Worm (Caenorhabditis elegans) whole organism, young adult: ENCODE measurements around the gene sre-43.
A peak's percentile ranks its signal among the peaks of the same experiment; 100 is the strongest.
"Not testable (repeated sequence)": the region's sequence is repeated elsewhere in the genome, so short reads cannot be mapped to it uniquely, and the experiment has no call there.

Experiments used
- B0336.3 ChIP-seq: fragments of 200-800 bp; sonication (Bioruptor generic); IDR thresholded peaks from 2 replicates; pipeline ENCODE4 v1.3.6; 2022; ENCODE audit warnings: missing genetic modification characterization, missing compliant biosample characterization
- D2030.7 ChIP-seq: fragments of 200-800 bp; sonication (Bioruptor generic); IDR thresholded peaks from 2 replicates; pipeline ENCODE4 v1.3.6; 2022; ENCODE audit warnings: missing genetic modification reagents, missing genetic modification characterization, missing compliant biosample characterization
- F49E8.2 ChIP-seq: sonication (generic microtip); optimal IDR thresholded peaks from 3 replicates; lab custom pipeline; 2017; ENCODE audit warnings: missing genetic modification characterization, mild to moderate bottlenecking, missing compliant biosample characterization, antibody characterized with exemption, moderate library complexity; ENCODE audit not compliant: insufficient read depth
- F57A8.1 ChIP-seq: fragments of 200-800 bp; sonication (Bioruptor generic); optimal IDR thresholded peaks from 2 replicates; lab custom pipeline; 2018; ENCODE audit warnings: mild to moderate bottlenecking, missing genetic modification characterization, moderate library complexity, missing compliant biosample characterization
- T07F8.4 ChIP-seq: sonication (generic microtip); optimal IDR thresholded peaks from 2 replicates; lab custom pipeline; 2016; ENCODE audit warnings: mild to moderate bottlenecking, missing genetic modification characterization, moderate library complexity, missing compliant biosample characterization
- Y79H2A.3 ChIP-seq: fragments of 200-800 bp; sonication (Bioruptor generic); conservative IDR thresholded peaks from 2 replicates; pipeline ENCODE4 v1.3.6; 2022; ENCODE audit warnings: missing genetic modification reagents, missing genetic modification characterization, missing compliant biosample characterization
- Y95B8A.8 ChIP-seq: fragments of 200-800 bp; sonication (Bioruptor generic); IDR thresholded peaks from 2 replicates; pipeline ENCODE4 v1.3.6; 2022; ENCODE audit warnings: missing genetic modification reagents, missing genetic modification characterization, missing compliant biosample characterization
- akir-1 ChIP-seq: fragments of 200-800 bp; sonication (Bioruptor generic); optimal IDR thresholded peaks from 2 replicates; lab custom pipeline; 2018; ENCODE audit warnings: mild to moderate bottlenecking, missing genetic modification characterization, moderate library complexity, missing compliant biosample characterization
- ama-1 ChIP-seq, 3 experiments: fragments of 150-350 bp in 1 of 3; sonication (generic microtip) in 2 of 3; optimal IDR thresholded peaks; 2 replicates each; lab custom pipeline; 2014 to 2018; ENCODE audit warnings: missing biosample characterization in 2 of 3, missing genetic modification characterization in 2 of 3, missing genetic modification reagents in 2 of 3
- atf-7 ChIP-seq: sonication (generic microtip); optimal IDR thresholded peaks from 2 replicates; lab custom pipeline; 2017; ENCODE audit warnings: mild to moderate bottlenecking, missing genetic modification characterization, missing compliant biosample characterization
- athp-1 ChIP-seq: sonication (generic microtip); optimal IDR thresholded peaks from 2 replicates; lab custom pipeline; 2017; ENCODE audit warnings: mild to moderate bottlenecking, missing genetic modification characterization, missing compliant biosample characterization
- attf-5 ChIP-seq: fragments of 200-800 bp; sonication (Bioruptor generic); optimal IDR thresholded peaks from 2 replicates; lab custom pipeline; 2018; ENCODE audit warnings: mild to moderate bottlenecking, missing genetic modification characterization, missing compliant biosample characterization
- bed-2 ChIP-seq: fragments of 200-800 bp; sonication (Bioruptor generic); IDR thresholded peaks from 2 replicates; pipeline ENCODE4 v1.3.6; 2022; ENCODE audit warnings: missing genetic modification reagents, missing genetic modification characterization, missing compliant biosample characterization
- ccch-3 ChIP-seq: fragments of 200-800 bp; sonication (Bioruptor generic); optimal IDR thresholded peaks from 2 replicates; lab custom pipeline; 2018; ENCODE audit warnings: mild to moderate bottlenecking, missing genetic modification characterization, missing compliant biosample characterization
- cebp-1 ChIP-seq, 2 experiments: fragments of 200-800 bp in 1 of 2; sonication (Bioruptor generic) in 1 of 2; sonication (generic microtip) in 1 of 2; IDR thresholded peaks in 1 of 2; optimal IDR thresholded peaks in 1 of 2; 2 replicates each; pipeline versions ENCODE4 v1.3.6 to Lab custom; 2017 to 2022; ENCODE audit warnings: missing compliant biosample characterization in 2 of 2, missing genetic modification characterization in 2 of 2, mild to moderate bottlenecking in 1 of 2, missing genetic modification reagents in 1 of 2, moderate library complexity in 1 of 2
- cebp-2 ChIP-seq: fragments of 200-800 bp; sonication (Bioruptor generic); IDR thresholded peaks from 2 replicates; pipeline ENCODE4 v1.3.6; 2022; ENCODE audit warnings: missing genetic modification characterization, missing compliant biosample characterization
- efl-1 ChIP-seq: fragments of 150-350 bp; optimal IDR thresholded peaks from 2 replicates; lab custom pipeline; 2014; ENCODE audit warnings: missing biosample characterization, missing genetic modification reagents, missing genetic modification characterization
- egl-18 ChIP-seq: fragments of 200-800 bp; sonication (Bioruptor generic); IDR thresholded peaks from 2 replicates; pipeline ENCODE4 v1.3.6; 2022; ENCODE audit warnings: missing genetic modification reagents, missing genetic modification characterization, missing compliant biosample characterization
- egl-44 ChIP-seq: fragments of 200-800 bp; sonication (Bioruptor generic); IDR thresholded peaks from 2 replicates; pipeline ENCODE4 v1.3.6; 2022; ENCODE audit warnings: missing genetic modification reagents, missing genetic modification characterization, missing compliant biosample characterization
- egrh-3 ChIP-seq: fragments of 200-800 bp; sonication (Bioruptor generic); IDR thresholded peaks from 2 replicates; pipeline ENCODE4 v1.3.6; 2022; ENCODE audit warnings: missing genetic modification reagents, missing genetic modification characterization, missing compliant biosample characterization
- fkh-3 ChIP-seq: sonication (generic microtip); optimal IDR thresholded peaks from 2 replicates; lab custom pipeline; 2016; ENCODE audit warnings: mild to moderate bottlenecking, missing genetic modification characterization, missing compliant biosample characterization
- him-1 ChIP-seq: sonication (generic microtip); optimal IDR thresholded peaks from 2 replicates; lab custom pipeline; 2016; ENCODE audit warnings: missing genotype, missing genetic modification reagents, missing genetic modification characterization, missing compliant biosample characterization
- lag-1 ChIP-seq: fragments of 200-800 bp; sonication (Bioruptor generic); IDR thresholded peaks from 2 replicates; pipeline ENCODE4 v1.3.6; 2022; ENCODE audit warnings: missing genetic modification reagents, missing genetic modification characterization, missing compliant biosample characterization
- let-526 ChIP-seq: fragments of 200-800 bp; sonication (Bioruptor generic); IDR thresholded peaks from 2 replicates; pipeline ENCODE4 v1.3.6; 2022; ENCODE audit warnings: missing genetic modification reagents, missing genetic modification characterization, missing compliant biosample characterization
- let-607 ChIP-seq, 2 experiments: fragments of 200-800 bp in 1 of 2; sonication (Bioruptor generic) in 1 of 2; sonication (generic microtip) in 1 of 2; optimal IDR thresholded peaks; 2 replicates each; lab custom pipeline; 2016 to 2018; ENCODE audit warnings: mild to moderate bottlenecking in 2 of 2, missing compliant biosample characterization in 2 of 2, missing genetic modification characterization in 2 of 2, moderate library complexity in 2 of 2, missing genotype in 1 of 2
- madf-6 ChIP-seq: fragments of 200-800 bp; sonication (Bioruptor generic); IDR thresholded peaks from 2 replicates; pipeline ENCODE4 v1.3.6; 2022; ENCODE audit warnings: missing genetic modification reagents, missing genetic modification characterization, missing compliant biosample characterization
- mcd-1 ChIP-seq: fragments of 200-800 bp; sonication (Bioruptor generic); IDR thresholded peaks from 2 replicates; pipeline ENCODE4 v1.3.6; 2022; ENCODE audit warnings: missing genetic modification reagents, missing genetic modification characterization, missing compliant biosample characterization
- mes-4 ChIP-seq: sonication (generic microtip); optimal IDR thresholded peaks from 2 replicates; lab custom pipeline; 2016; ENCODE audit warnings: missing genotype, missing genetic modification characterization, missing compliant biosample characterization
- mxl-1 ChIP-seq: sonication (generic microtip); optimal IDR thresholded peaks from 2 replicates; lab custom pipeline; 2016; ENCODE audit warnings: missing genetic modification characterization, missing compliant biosample characterization
- nhr-90 ChIP-seq: sonication (generic microtip); optimal IDR thresholded peaks from 2 replicates; lab custom pipeline; 2016; ENCODE audit warnings: missing genotype, mild to moderate bottlenecking, missing genetic modification characterization, missing compliant biosample characterization
- rcor-1 ChIP-seq: fragments of 200-800 bp; sonication (Bioruptor generic); IDR thresholded peaks from 2 replicates; pipeline ENCODE4 v1.3.6; 2022; ENCODE audit warnings: missing genetic modification reagents, missing genetic modification characterization, missing compliant biosample characterization
- sdz-38 ChIP-seq: sonication (generic microtip); optimal IDR thresholded peaks from 2 replicates; lab custom pipeline; 2016; ENCODE audit warnings: missing genotype, missing genetic modification characterization, missing compliant biosample characterization
- sea-2 ChIP-seq: fragments of 200-800 bp; sonication (Bioruptor generic); IDR thresholded peaks from 2 replicates; pipeline ENCODE4 v1.3.6; 2022; ENCODE audit warnings: missing genetic modification characterization, missing compliant biosample characterization
- snpc-4 ChIP-seq, 5 experiments: fragments of 150-350 bp in 1 of 5; sonication (generic microtip) in 4 of 5; optimal IDR thresholded peaks; 2 replicates each; lab custom pipeline; 2014 to 2018; ENCODE audit warnings: missing genetic modification characterization in 5 of 5, missing biosample characterization in 3 of 5, antibody characterized with exemption in 2 of 5, mild to moderate bottlenecking in 2 of 5, missing compliant biosample characterization in 2 of 5, missing genotype in 2 of 5, moderate library complexity in 2 of 5, missing genetic modification reagents in 1 of 5
- xnd-1 ChIP-seq: sonication (generic microtip); optimal IDR thresholded peaks from 2 replicates; lab custom pipeline; 2016; ENCODE audit warnings: missing genotype, missing genetic modification reagents, missing genetic modification characterization, missing compliant biosample characterization
- ztf-18 ChIP-seq: sonication (generic microtip); optimal IDR thresholded peaks from 2 replicates; lab custom pipeline; 2016; ENCODE audit warnings: missing genotype, mild to moderate bottlenecking, missing genetic modification characterization, missing compliant biosample characterization
- ztf-28 ChIP-seq: fragments of 200-800 bp; sonication (Bioruptor generic); IDR thresholded peaks from 2 replicates; pipeline ENCODE4 v1.3.6; 2022; ENCODE audit warnings: missing genetic modification reagents, missing genetic modification characterization, missing compliant biosample characterization
- ztf-3 ChIP-seq: fragments of 200-800 bp; sonication (Bioruptor generic); optimal IDR thresholded peaks from 2 replicates; lab custom pipeline; 2018; ENCODE audit warnings: mild to moderate bottlenecking, missing genetic modification characterization, missing compliant biosample characterization

Gene sre-43

ce11 chrII:14004770-14005169 lies 35.9 kb upstream of the sre-43 start:
- TF ChIP-seq D2030.7 (GFP tag; lab: Robert Waterston, UW), result no peak
- no peak for TF ChIP-seq snpc-4 (GFP tag; optimal IDR thresholded peaks at IDR 0.05; lab: Kevin White, UChicago)
- TF ChIP-seq snpc-4 (tag; optimal IDR thresholded peaks at IDR 0.05; lab: Kevin White, UChicago), result no peak
- no peak for TF ChIP-seq let-607 (tag; optimal IDR thresholded peaks at IDR 0.05; lab: Kevin White, UChicago)
- TF ChIP-seq him-1 (tag; lab: Kevin White, UChicago), result no peak
- TF ChIP-seq ztf-18, result no peak
- TF ChIP-seq F57A8.1 (GFP tag; lab: Kevin White, UChicago), result no peak
- no peak for TF ChIP-seq atf-7
- no peak for TF ChIP-seq Y95B8A.8 (GFP tag; lab: Robert Waterston, UW)
- no peak for TF ChIP-seq athp-1 (tag; lab: Kevin White, UChicago)
- TF ChIP-seq, all 124 proteins: peak for 0

DNA sequence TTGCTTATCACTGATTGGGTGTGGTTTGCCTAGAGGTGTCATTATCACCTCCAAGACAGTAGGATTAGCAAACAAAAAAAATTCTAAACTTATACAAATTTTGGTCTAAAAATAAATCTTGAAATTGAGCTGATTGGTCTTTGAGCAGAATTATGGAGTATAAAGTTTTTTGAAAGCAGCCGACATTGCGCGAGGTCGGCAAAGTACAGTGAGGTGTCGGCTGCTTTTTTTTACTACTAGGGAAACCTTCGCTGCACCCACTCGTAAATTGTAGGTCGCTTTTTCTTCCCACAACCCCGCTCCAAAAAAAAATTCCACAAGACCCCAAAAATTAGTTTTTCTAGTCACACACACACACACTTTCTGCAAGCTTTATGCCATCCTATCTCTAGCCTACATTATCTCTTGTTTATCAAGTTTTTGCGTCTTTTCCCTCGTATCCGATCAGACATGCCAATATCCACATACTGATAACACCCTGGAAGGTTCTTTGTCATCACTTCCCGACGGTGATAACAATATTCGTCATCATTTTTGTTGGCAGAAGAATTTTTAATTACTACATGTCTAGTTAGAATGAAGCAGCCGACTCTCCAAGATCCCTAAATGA lies 35.0 kb upstream of the sre-43 start:
- TF ChIP-seq snpc-4 (GFP tag; optimal IDR thresholded peaks at IDR 0.05; lab: Kevin White, UChicago) (no peak), snpc-4 (tag; optimal IDR thresholded peaks at IDR 0.05; lab: Kevin White, UChicago) (peak in 3 of 4 experiments; percentile 74 to 78 (median 76)), ama-1 (optimal IDR thresholded peaks at IDR 0.05; lab: Kevin White, UChicago) (no peak), ama-1 (GFP tag; optimal IDR thresholded peaks at IDR 0.05; lab: Kevin White, UChicago) (no peak), egl-44 (GFP tag; lab: Robert Waterston, UW) (no peak), ccch-3 (GFP tag; lab: Kevin White, UChicago) (no peak), efl-1 (GFP tag; lab: Kevin White, UChicago) (no peak), nhr-90 (tag; lab: Kevin White, UChicago) (no peak)
- TF ChIP-seq, all 124 proteins: peak for 1

- TF ChIP-seq madf-6 (no peak), akir-1 (GFP tag; lab: Kevin White, UChicago) (no peak), rcor-1 (GFP tag; lab: Robert Waterston, UW) (no peak), F49E8.2 (tag; lab: Kevin White, UChicago) (no peak), sea-2 (GFP tag; lab: Robert Waterston, UW) (no peak), attf-5 (no peak), B0336.3 (GFP tag; lab: Robert Waterston, UW) (no peak), bed-2 (no peak), Y79H2A.3 (GFP tag; lab: Robert Waterston, UW) (no peak), T07F8.4 (tag; lab: Kevin White, UChicago) (no peak), sdz-38 (tag; lab: Kevin White, UChicago) (no peak), cebp-2 (no peak), egrh-3 (GFP tag; lab: Robert Waterston, UW) (no peak), mcd-1 (GFP tag; lab: Robert Waterston, UW) (no peak)
These were observed 33.3 kb upstream of the sre-43 start, which contains the start of gene F01D5.5 for ce11 chrII:14002200-14002599. TSS of gene F01D5.5 (minus strand) at chrII:14002300.

DNA sequence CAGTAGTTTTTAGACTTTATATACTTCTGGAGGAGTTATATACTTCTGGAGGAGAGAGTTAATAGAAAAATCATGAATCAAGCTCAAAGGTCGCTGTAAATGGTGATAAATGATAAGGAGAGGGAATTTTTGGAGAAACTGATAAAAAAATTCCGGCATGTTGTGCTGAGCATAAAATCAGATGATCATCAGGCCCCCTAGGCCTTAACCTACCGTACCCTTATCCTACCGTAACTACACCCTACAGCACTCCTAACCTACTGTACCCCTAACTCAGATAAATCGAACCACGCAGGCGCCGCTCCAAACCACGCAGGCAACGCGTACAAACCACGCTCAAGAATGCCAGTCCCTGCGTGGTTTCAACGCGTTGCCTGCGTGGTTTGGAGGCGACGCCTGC lies 31.2 kb upstream of the sre-43 start, which contains the start of gene F01D5.3:
TSS of gene F01D5.3 (minus strand) at position 101 of the 400 bp plus-strand sequence.
- TF ChIP-seq ztf-3 (GFP tag; lab: Kevin White, UChicago); attf-5; ztf-28 (GFP tag; lab: Robert Waterston, UW): not testable (repeated sequence)

DNA sequence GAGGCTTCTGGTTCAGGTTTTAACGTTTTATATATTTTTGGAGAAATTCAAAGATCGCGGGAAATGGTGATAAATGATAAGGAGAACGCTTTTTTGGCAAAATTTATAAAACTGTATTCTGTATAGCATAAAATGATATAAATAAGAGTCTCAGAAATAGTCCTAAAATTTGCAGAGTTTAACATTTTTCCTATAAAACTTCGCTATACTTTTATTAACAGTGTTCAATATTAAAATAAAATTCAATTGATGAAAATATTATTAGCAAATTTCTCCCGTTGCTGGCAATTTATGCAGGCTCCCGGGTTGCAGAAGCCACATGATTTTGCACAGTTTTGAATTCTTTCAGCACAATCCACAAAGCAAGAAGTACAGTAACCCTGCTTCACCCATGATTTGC lies 30.1 kb upstream of the sre-43 start, which contains the start of gene F01D5.2:
TSS of gene F01D5.2 (minus strand) at position 101 of the 400 bp plus-strand sequence.
- TF ChIP-seq madf-6, result no peak
- no peak for TF ChIP-seq mxl-1 (tag; lab: Kevin White, UChicago)
- TF ChIP-seq let-526 (GFP tag; lab: Robert Waterston, UW), result no peak
- TF ChIP-seq xnd-1 (tag; lab: Kevin White, UChicago), result no peak
- no peak for TF ChIP-seq ama-1 (optimal IDR thresholded peaks at IDR 0.05; lab: Kevin White, UChicago)
- TF ChIP-seq ama-1 (GFP tag; optimal IDR thresholded peaks at IDR 0.05; lab: Kevin White, UChicago), result no peak
- no peak for TF ChIP-seq fkh-3
- no peak for TF ChIP-seq cebp-1 (GFP tag; IDR thresholded peaks at IDR 0.05; lab: Robert Waterston, UW)
- TF ChIP-seq cebp-1 (tag; optimal IDR thresholded peaks at IDR 0.05; lab: Kevin White, UChicago), result no peak
- TF ChIP-seq mes-4, result no peak
- no peak for TF ChIP-seq egl-18 (GFP tag; lab: Robert Waterston, UW)
- no peak for TF ChIP-seq lag-1
- TF ChIP-seq, all 124 proteins: peak for 0
